Fruit fly (Drosophila melanogaster): ENCODE measurements around the gene Qsox4.
A peak's percentile ranks its signal among the peaks of the same experiment; 100 is the strongest.

Gene Qsox4

dm6 chr3R:23709508-23710208 is 7.1 kb downstream of the Qsox4 start, which contains the start of gene CG10301 (continued):
- TF ChIP-seq tll (GFP tag; optimal IDR thresholded peaks at IDR 0.05) = no peak
- peak; percentile 76 for TF ChIP-seq CG10959 (GFP tag; IDR thresholded peaks at IDR 0.05)
- TF ChIP-seq CG31441 (GFP tag; IDR thresholded peaks at IDR 0.05) = peak; percentile 65
- no peak for TF ChIP-seq CG3847 (GFP tag; IDR thresholded peaks at IDR 0.05)
- no peak for TF ChIP-seq Dbx (GFP tag; IDR thresholded peaks at IDR 0.05)
- TF ChIP-seq odd (GFP tag; optimal IDR thresholded peaks at IDR 0.05) = peak; percentile 25
- TF ChIP-seq ken (GFP tag; IDR thresholded peaks at IDR 0.05) = peak; percentile 50; the same call in 1 of the 3 replicates
- no peak for TF ChIP-seq ato (GFP tag; IDR thresholded peaks at IDR 0.05; ENCODE audit: partially characterized antibody)
- TF ChIP-seq sqz (GFP tag; optimal IDR thresholded peaks at IDR 0.05) = peak; percentile 31
- TF ChIP-seq nau (GFP tag; optimal IDR thresholded peaks at IDR 0.05) = peak; percentile 79
- TF ChIP-seq Ravus (GFP tag; IDR thresholded peaks at IDR 0.05) = no peak; the same call in 1 of the 2 replicates
- no peak for TF ChIP-seq Rfx (GFP tag; IDR thresholded peaks at IDR 0.05)
- no peak for TF ChIP-seq unc-4 (GFP tag; IDR thresholded peaks at IDR 0.05; ENCODE audit: partially characterized antibody)
- TF ChIP-seq Abd-B (GFP tag; optimal IDR thresholded peaks at IDR 0.05) = peak; percentile 43
- no peak for TF ChIP-seq shn (GFP tag; optimal IDR thresholded peaks at IDR 0.05)
- TF ChIP-seq aop (GFP tag; IDR thresholded peaks at IDR 0.05) = 0 out of 2 replicates have a peak, but pooled peaks have one; percentile 38
- peak; percentile 59 for TF ChIP-seq CG6689 (GFP tag; IDR thresholded peaks at IDR 0.05)
- no peak for TF ChIP-seq sug (tag; optimal IDR thresholded peaks at IDR 0.05)
- no peak for TF ChIP-seq Opbp (GFP tag; IDR thresholded peaks at IDR 0.05; ENCODE audit: partially characterized antibody)
- no peak for TF ChIP-seq CG4360 (GFP tag; IDR thresholded peaks at IDR 0.05)
- no peak for TF ChIP-seq CG14860 (GFP tag; IDR thresholded peaks at IDR 0.05; ENCODE audit: partially characterized antibody)
- TF ChIP-seq dm (GFP tag; optimal IDR thresholded peaks at IDR 0.05) = no peak
- no peak for TF ChIP-seq hbn (GFP tag; IDR thresholded peaks at IDR 0.05; ENCODE audit: partially characterized antibody)
- TF ChIP-seq Eip74EF (GFP tag; optimal IDR thresholded peaks at IDR 0.05) = peak in 1 of 2 experiments; percentile 20
- no peak for TF ChIP-seq CG4730 (GFP tag; IDR thresholded peaks at IDR 0.05)
- TF ChIP-seq HmgD (GFP tag; optimal IDR thresholded peaks at IDR 0.05) = no peak
- no peak for TF ChIP-seq CG13624 (GFP tag; optimal IDR thresholded peaks at IDR 0.05)
- TF ChIP-seq Hr51 (GFP tag; optimal IDR thresholded peaks at IDR 0.05) = peak; percentile 1 to 53
- TF ChIP-seq Doc2 (GFP tag; IDR thresholded peaks at IDR 0.05) = no peak
- TF ChIP-seq CG8388 (GFP tag; optimal IDR thresholded peaks at IDR 0.05) = peak; percentile 65
- TF ChIP-seq Sin3A (optimal IDR thresholded peaks at IDR 0.05) = no peak
- 0 out of 2 replicates have a peak, but pooled peaks have one; percentile 19 for TF ChIP-seq GATAe (GFP tag; conservative IDR thresholded peaks at IDR 0.05)
- TF ChIP-seq CG2712 (tag; optimal IDR thresholded peaks at IDR 0.05) = peak; percentile 77
- TF ChIP-seq lilli (GFP tag; optimal IDR thresholded peaks at IDR 0.05) = peak; percentile 39
- TF ChIP-seq Dip3 (GFP tag; optimal IDR thresholded peaks at IDR 0.05) = no peak
- TF ChIP-seq CG6272 (GFP tag; IDR thresholded peaks at IDR 0.05) = 0 out of 2 replicates have a peak, but pooled peaks have one; percentile 7
- no peak for TF ChIP-seq tx (GFP tag; optimal IDR thresholded peaks at IDR 0.05)
- TF ChIP-seq hth (optimal IDR thresholded peaks at IDR 0.05) = no peak
- TF ChIP-seq Oaz (GFP tag; IDR thresholded peaks at IDR 0.05) = no peak
- peak; percentile 54 for TF ChIP-seq CG2202 (tag; optimal IDR thresholded peaks at IDR 0.05)
- TF ChIP-seq dati (GFP tag; IDR thresholded peaks at IDR 0.05) = no peak
- TF ChIP-seq ap (GFP tag; IDR thresholded peaks at IDR 0.05) = 0 out of 2 replicates have a peak, but pooled peaks have one; percentile 39
- TF ChIP-seq btn (GFP tag; optimal IDR thresholded peaks at IDR 0.05) = peak; percentile 36
- TF ChIP-seq CHES-1-like (GFP tag; optimal IDR thresholded peaks at IDR 0.05) = no peak
- TF ChIP-seq CG10565 (GFP tag; optimal IDR thresholded peaks at IDR 0.05) = no peak
- TF ChIP-seq fu2 (GFP tag; optimal IDR thresholded peaks at IDR 0.05) = no peak
- TF ChIP-seq sna (GFP tag; IDR thresholded peaks at IDR 0.05; ENCODE audit: partially characterized antibody) = no peak

All from whole organism, embryonic.